Worm (Caenorhabditis elegans): ENCODE measurements around the gene tps-1.

The tps-1 gene

DNA sequence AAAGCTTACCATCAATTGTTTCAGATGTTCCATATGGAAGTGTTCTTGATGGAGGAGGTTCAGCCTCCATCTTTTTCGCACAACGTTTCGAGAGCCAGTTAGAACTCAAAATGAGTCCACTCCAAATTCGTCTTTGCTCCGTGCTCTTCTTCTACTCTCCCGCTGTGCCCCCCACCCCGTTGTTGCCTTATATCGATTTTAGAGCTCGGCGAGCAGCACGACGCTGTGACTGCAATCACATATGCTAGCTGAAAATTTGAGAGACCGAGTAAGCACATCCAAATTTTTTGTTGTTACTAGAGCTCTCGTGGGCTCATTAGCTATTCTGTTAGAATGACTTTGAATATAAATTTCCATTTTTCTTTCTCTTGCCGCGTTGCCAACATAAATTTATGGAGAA, 9.5 kb downstream of the tps-1 start, which contains the start of gene slc-17.1:
slc-17.1 (minus strand) TSS at position 101 of the 400 bp plus-strand sequence.
- TF ChIP-seq ekl-4 (GFP tag; IDR thresholded peaks at IDR 0.05) (no peak), B0035.1 (tag; optimal IDR thresholded peaks at IDR 0.05) (no peak), lag-1 (GFP tag; IDR thresholded peaks at IDR 0.05) (0 out of 2 replicates have a peak, but pooled peaks have one; percentile 28), ztf-22 (GFP tag; optimal IDR thresholded peaks at IDR 0.05) (no peak), ets-4 (GFP tag; optimal IDR thresholded peaks at IDR 0.05) (no peak), mel-28 (tag; optimal IDR thresholded peaks at IDR 0.05; ENCODE audit: borderline replicate concordance) (no peak)

DNA sequence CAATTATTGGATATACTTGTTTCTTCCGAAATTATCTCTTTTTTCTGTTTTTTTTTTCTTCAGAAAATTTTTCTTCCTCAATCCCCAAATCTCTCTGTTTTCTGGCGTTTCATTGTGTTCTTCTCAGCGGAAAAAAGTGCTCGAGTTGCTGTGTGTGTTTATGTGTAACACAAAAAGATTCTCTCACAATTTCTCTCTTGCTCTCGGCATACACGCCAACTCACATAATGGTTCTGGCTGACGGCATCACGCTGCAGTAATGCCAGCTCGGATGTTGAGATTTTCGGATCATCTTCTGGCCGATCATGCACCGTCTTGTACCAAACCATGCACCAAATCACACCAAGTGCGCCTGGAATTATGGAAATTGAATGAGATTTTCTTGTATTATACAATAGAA, 12.4 kb downstream of the tps-1 start:
- TF ChIP-seq Y95B8A.8 (GFP tag; IDR thresholded peaks at IDR 0.05) (no peak), attf-6 (GFP tag; IDR thresholded peaks at IDR 0.05) (no peak), F23B12.7 (tag; optimal IDR thresholded peaks at IDR 0.05; ENCODE audit: insufficient read depth) (no peak), C06A6.2 (GFP tag; conservative IDR thresholded peaks at IDR 0.05) (no peak), ztf-26 (tag; optimal IDR thresholded peaks at IDR 0.05) (no peak)

DNA sequence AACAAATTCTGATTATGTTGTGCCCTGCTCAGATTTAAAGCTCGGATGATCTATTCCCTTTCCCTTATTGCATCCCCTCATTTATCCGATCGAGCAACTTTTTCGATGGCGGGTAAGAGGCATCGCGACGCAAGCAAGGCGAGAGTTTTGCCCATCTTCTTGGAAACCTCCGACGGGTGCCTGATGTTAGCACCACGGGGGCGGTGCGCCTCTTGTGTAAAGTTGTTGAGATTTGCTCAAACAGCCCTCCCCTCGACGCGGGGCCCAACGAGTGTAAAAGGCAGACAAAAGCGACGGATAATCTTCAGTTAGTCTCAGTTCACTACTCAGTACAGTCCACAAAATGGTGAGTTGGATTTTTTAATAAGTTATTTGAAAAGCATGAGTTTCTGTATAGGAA, 15.4 kb downstream of the tps-1 start, which contains the start of gene mlc-1:
mlc-1 (plus strand) TSS at position 324 of the 400 bp plus-strand sequence.
- no peak for TF ChIP-seq Y67H2A.10 (GFP tag; conservative IDR thresholded peaks at IDR 0.05)
- TF ChIP-seq zfh-2 (GFP tag; conservative IDR thresholded peaks at IDR 0.05), result peak; percentile 56
- TF ChIP-seq F22D6.2 (tag; optimal IDR thresholded peaks at IDR 0.05), result no peak
- no peak for TF ChIP-seq ztf-6 (GFP tag; IDR thresholded peaks at IDR 0.05)
- TF ChIP-seq lin-26 (GFP tag; IDR thresholded peaks at IDR 0.05), result no peak
- no peak for TF ChIP-seq nhr-179 (tag; optimal IDR thresholded peaks at IDR 0.05)

DNA sequence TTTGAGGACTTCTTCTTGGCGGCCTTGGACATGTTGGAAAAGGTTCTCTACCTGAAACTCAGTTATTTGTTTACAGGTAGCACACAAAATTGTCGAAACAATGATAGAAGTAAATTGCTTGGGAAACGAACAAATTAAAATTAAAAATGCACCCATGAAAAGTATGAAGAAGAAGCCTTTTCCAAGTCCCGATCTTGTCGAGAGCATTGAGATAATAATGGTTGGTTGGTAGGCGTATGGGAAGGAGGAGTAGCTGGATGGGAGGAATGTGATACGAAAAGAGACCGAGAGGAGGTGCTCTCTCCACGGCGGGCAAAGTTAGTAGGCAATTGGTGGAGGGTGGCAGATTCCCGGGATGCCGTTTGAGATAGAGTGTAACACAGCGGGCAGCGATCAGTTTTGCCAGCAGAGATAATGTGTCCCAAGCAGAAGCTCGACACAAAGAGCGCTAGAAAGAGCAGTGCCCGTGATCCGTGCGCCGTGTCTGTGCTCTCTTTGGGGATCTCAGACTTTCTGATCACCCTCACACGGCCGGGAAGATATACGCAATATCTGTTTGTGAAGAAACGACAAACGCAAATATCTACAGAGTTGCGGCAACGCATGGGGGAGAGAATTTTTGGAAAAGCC, 17.7 kb downstream of the tps-1 start, which contains the start of gene mlc-2:
mlc-2 (minus strand) TSS at position 51 of the 630 bp plus-strand sequence.
- TF ChIP-seq C17E4.6 (GFP tag; IDR thresholded peaks at IDR 0.05), result no peak
- TF ChIP-seq ceh-58 (GFP tag; IDR thresholded peaks at IDR 0.05), result no peak
- 0 out of 2 replicates have a peak, but pooled peaks have one; percentile 18 for TF ChIP-seq mcd-1 (GFP tag; IDR thresholded peaks at IDR 0.05)
- TF ChIP-seq zfh-2 (GFP tag; conservative IDR thresholded peaks at IDR 0.05), result peak; percentile 83
- TF ChIP-seq nfyb-1 (GFP tag; IDR thresholded peaks at IDR 0.05), result 0 out of 2 replicates have a peak, but pooled peaks have one; percentile 29
- TF ChIP-seq dox-1 (GFP tag; IDR thresholded peaks at IDR 0.05), result 0 out of 2 replicates have a peak, but pooled peaks have one; percentile 26
- peak; percentile 17 for TF ChIP-seq K12H6.12 (tag; optimal IDR thresholded peaks at IDR 0.05)
- TF ChIP-seq egrh-3 (GFP tag; IDR thresholded peaks at IDR 0.05), result peak; percentile 5; the same call in 1 of the 2 replicates

DNA sequence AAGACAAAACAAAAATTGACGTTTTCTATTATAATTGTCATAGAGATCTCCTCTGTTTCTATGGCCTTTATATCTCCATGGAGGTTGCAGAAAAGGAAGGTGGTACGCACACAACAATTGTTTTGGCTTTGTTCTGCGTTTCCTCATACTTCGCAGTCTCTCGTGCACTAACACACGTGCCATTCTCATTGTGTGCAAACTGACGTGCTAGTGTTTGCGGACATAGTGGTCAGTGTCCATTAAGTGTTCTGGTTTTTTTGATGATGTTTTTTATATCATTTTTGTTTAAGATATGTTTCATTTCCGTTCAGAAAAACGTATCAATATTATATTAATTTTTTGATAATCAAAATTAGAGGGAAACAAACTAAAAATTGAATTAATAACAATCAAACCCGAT, 22.9 kb downstream of the tps-1 start, which contains the start of gene C36E6.2:
C36E6.2 (plus strand) TSS at position 261 of the 400 bp plus-strand sequence.
- TF ChIP-seq ceh-27 (GFP tag; optimal IDR thresholded peaks at IDR 0.05) (peak; percentile 65), nhr-80 (tag; optimal IDR thresholded peaks at IDR 0.05) (peak; percentile 27), egl-18 (GFP tag; IDR thresholded peaks at IDR 0.05) (0 out of 2 replicates have a peak, but pooled peaks have one; percentile 16), F23B12.7 (tag; optimal IDR thresholded peaks at IDR 0.05; ENCODE audit: insufficient read depth) (peak; percentile 15), lin-54 (GFP tag; optimal IDR thresholded peaks at IDR 0.05) (no peak), snpc-4 (GFP tag; optimal IDR thresholded peaks at IDR 0.05) (no peak), snpc-4 (tag; optimal IDR thresholded peaks at IDR 0.05) (peak in 1 of 4 experiments; percentile 39), aptf-2 (GFP tag; conservative IDR thresholded peaks at IDR 0.05) (no peak), K12H6.12 (tag; optimal IDR thresholded peaks at IDR 0.05) (peak; percentile 15), tbp1 (GFP tag; optimal IDR thresholded peaks at IDR 0.05) (peak; percentile 26), lin-40 (tag; optimal IDR thresholded peaks at IDR 0.05) (peak; percentile 70), K11D2.4 (GFP tag; IDR thresholded peaks at IDR 0.05) (0 out of 2 replicates have a peak, but pooled peaks have one; percentile 30), hmg-1.2 (GFP tag; IDR thresholded peaks at IDR 0.05) (peak; percentile 86), rcor-1 (GFP tag; IDR thresholded peaks at IDR 0.05) (no peak; the same call in 1 of the 2 replicates), let-607 (tag; optimal IDR thresholded peaks at IDR 0.05) (no peak), unc-62 (GFP tag; optimal IDR thresholded peaks at IDR 0.05) (no peak), attf-5 (GFP tag; optimal IDR thresholded peaks at IDR 0.05) (peak; percentile 33)

Data from whole organism, young adult.